Worm (Caenorhabditis elegans) whole organism, L4/young adult: ENCODE results near the gene vps-45.

Experiments used
- dao-5 ChIP-seq: sonication (generic microtip); optimal IDR thresholded peaks from 2 replicates; lab custom pipeline; 2016; ENCODE audit warnings: missing genotype, missing genetic modification characterization, moderate library complexity, missing compliant biosample characterization
- him-1 ChIP-seq: sonication (generic microtip); optimal IDR thresholded peaks from 2 replicates; lab custom pipeline; 2016; ENCODE audit warnings: missing genotype, missing genetic modification reagents, missing genetic modification characterization, missing compliant biosample characterization

- TF ChIP-seq him-1 (tag; lab: Kevin White, UChicago) (no peak), dao-5 (tag; lab: Kevin White, UChicago) (no peak)
Measured at ce11 chrX:1004037-1004436, 29.4 kb upstream of the vps-45 start, which contains the start of gene cutl-21.
